Worm (Caenorhabditis elegans): ENCODE measurements around the gene nemp-1.
A peak's percentile ranks its signal among the peaks of the same experiment; 100 is the strongest.

The nemp-1 gene

DNA sequence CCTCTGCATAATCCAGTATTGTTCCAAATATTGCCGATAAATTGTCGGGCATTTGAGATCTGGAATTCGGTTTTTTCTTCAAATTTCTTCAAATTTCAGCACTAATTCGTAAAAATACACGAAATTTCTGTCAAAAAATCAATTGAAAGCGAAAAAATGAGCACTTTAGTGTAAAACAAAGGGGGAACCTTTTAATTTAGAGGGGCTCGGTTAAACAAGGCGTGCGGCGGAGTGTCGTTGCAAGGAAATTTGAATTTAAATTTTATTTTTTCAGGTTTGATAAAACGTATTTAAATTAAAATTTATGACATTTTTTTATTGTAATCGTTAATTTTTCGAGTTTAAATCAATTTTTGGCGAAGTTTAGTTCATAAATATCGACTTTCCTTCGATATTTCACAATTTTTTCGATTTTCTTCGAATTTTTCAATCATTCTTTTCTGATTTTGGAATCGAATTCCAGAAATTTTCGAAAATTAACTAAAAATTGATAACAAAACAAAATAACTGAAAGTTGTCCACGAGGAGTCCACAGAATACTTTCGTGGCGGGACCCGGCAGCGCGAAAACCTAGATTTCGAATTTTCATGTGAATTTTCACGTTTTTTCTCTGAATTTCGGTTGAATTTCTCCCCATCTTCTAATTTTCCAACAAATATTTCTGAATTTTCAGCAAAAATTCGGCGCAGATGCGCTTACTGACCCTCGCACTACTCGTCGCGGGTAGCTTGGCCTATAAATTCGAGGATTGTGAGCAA lies at the start of gene nemp-1, which contains the start of gene magu-1:
TSS of gene nemp-1 (plus strand) at position 674 of the 758 bp plus-strand sequence.
TSS of gene magu-1 (minus strand) at position 59 of the 758 bp plus-strand sequence.
- TF ChIP-seq sptf-1 (tag; optimal IDR thresholded peaks at IDR 0.05) (no peak), rnt-1 (tag; optimal IDR thresholded peaks at IDR 0.05) (no peak), nhr-85 (tag) (no peak), ceh-63 (GFP tag; optimal IDR thresholded peaks at IDR 0.05) (no peak), fkh-4 (tag; optimal IDR thresholded peaks at IDR 0.05; ENCODE audit: borderline replicate concordance) (no peak), fos-1 (tag; optimal IDR thresholded peaks at IDR 0.05) (no peak), efl-1 (optimal IDR thresholded peaks at IDR 0.05) (peak; percentile 64 to 70), efl-1 (GFP tag; optimal IDR thresholded peaks at IDR 0.05 in 1 of 2) (peak; percentile 62 to 91), pqm-1 (tag; optimal IDR thresholded peaks at IDR 0.05) (no peak), irx-1 (tag; optimal IDR thresholded peaks at IDR 0.05) (no peak), lin-13 (GFP tag; optimal IDR thresholded peaks at IDR 0.05) (no peak), grh-1 (GFP tag; IDR thresholded peaks at IDR 0.05) (no peak), ztf-4 (tag; optimal IDR thresholded peaks at IDR 0.05) (no peak), ama-1 (optimal IDR thresholded peaks at IDR 0.05) (no peak), lsy-2 (tag; optimal IDR thresholded peaks at IDR 0.05) (peak in 1 of 2 experiments; percentile 30), unc-30 (tag; optimal IDR thresholded peaks at IDR 0.05) (no peak), egl-27 (tag; optimal IDR thresholded peaks at IDR 0.05) (no peak), aly-2 (tag; optimal IDR thresholded peaks at IDR 0.05) (no peak), hlh-17 (GFP tag; optimal IDR thresholded peaks at IDR 0.05; ENCODE audit: borderline replicate concordance) (no peak), mef-2 (tag; optimal IDR thresholded peaks at IDR 0.05) (no peak), lin-14 (GFP tag; optimal IDR thresholded peaks at IDR 0.05) (no peak), snu-23 (GFP tag; optimal IDR thresholded peaks at IDR 0.05) (no peak), dpl-1 (GFP tag; optimal IDR thresholded peaks at IDR 0.05) (peak; percentile 29 to 44 (median 40)), tlp-1 (tag; optimal IDR thresholded peaks at IDR 0.05) (no peak), F16B12.6 (tag; optimal IDR thresholded peaks at IDR 0.05) (no peak), nhr-20 (tag; optimal IDR thresholded peaks at IDR 0.05) (no peak), lin-35 (GFP tag; optimal IDR thresholded peaks at IDR 0.05) (peak in 1 of 2 experiments; percentile 53), nhr-12 (tag; optimal IDR thresholded peaks at IDR 0.05) (no peak), swsn-7 (tag; optimal IDR thresholded peaks at IDR 0.05) (no peak), ces-1 (GFP tag; optimal IDR thresholded peaks at IDR 0.05) (no peak), mab-9 (GFP tag; IDR thresholded peaks at IDR 0.05) (no peak), mep-1 (tag; optimal IDR thresholded peaks at IDR 0.05) (no peak), elt-3 (tag; optimal IDR thresholded peaks at IDR 0.05) (no peak), C16A3.4 (tag; optimal IDR thresholded peaks at IDR 0.05) (no peak), lin-39 (tag; optimal IDR thresholded peaks at IDR 0.05) (no peak), Y116A8C.19 (tag; optimal IDR thresholded peaks at IDR 0.05; ENCODE audit: borderline replicate concordance) (no peak), unc-130 (tag; optimal IDR thresholded peaks at IDR 0.05) (no peak)

DNA sequence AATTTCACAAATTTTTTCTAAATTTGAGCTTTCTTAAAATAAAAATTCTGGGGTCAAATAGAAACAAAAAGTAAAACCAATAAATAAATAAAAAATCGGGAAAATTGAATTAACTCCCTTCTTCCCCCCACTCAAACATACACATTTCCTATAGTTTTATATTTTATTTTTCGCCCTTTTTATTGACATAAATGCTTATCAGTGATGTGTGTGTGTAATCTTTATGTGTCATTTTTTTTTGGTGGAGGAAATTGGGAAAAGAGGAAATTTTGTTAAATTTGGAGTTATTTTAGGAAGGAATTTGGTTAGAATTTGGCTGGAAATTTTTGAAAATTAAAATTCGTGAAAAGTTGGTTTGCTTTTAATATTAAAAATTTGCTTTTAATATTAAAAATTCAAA lies 49.6 kb upstream of the nemp-1 start:
- TF ChIP-seq alr-1 (tag; optimal IDR thresholded peaks at IDR 0.05; ENCODE audit: borderline replicate concordance), result no peak

DNA sequence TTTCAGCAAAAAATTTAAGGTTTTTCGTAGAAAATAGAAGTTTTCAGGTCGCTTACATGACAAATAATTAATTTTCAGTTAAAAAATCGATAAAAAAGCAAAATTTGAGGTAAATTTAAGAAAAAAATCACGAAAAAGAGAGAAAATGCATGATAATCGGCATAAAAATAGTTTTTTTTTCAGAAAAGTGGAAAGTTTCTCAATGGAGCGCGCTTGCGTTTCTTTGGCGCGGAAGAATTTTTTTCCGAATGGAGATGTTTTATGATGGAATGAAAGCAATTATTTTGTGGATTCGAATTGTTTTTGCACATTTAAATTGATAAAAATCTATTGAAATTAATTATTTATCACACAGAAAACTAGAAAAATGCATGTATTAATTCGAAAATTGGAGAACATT lies 48.2 kb upstream of the nemp-1 start:
- TF ChIP-seq lin-35 (GFP tag; optimal IDR thresholded peaks at IDR 0.05) (peak in 1 of 2 experiments; percentile 32), dpl-1 (GFP tag; optimal IDR thresholded peaks at IDR 0.05) (peak in 2 of 3 experiments; percentile 32 to 59), blmp-1 (tag; optimal IDR thresholded peaks at IDR 0.05) (peak; percentile 78), ama-1 (optimal IDR thresholded peaks at IDR 0.05) (no peak), nhr-12 (tag; optimal IDR thresholded peaks at IDR 0.05) (no peak), lsy-2 (tag; optimal IDR thresholded peaks at IDR 0.05) (peak in 1 of 2 experiments; percentile 50), fkh-10 (GFP tag; optimal IDR thresholded peaks at IDR 0.05) (no peak), efl-1 (optimal IDR thresholded peaks at IDR 0.05) (peak; percentile 12 to 31), efl-1 (GFP tag; optimal IDR thresholded peaks at IDR 0.05 in 1 of 2) (peak; percentile 38 to 85), C16A3.4 (tag; optimal IDR thresholded peaks at IDR 0.05) (peak; percentile 9), unc-98 (GFP tag; IDR thresholded peaks at IDR 0.05) (no peak), fkh-4 (tag; optimal IDR thresholded peaks at IDR 0.05; ENCODE audit: borderline replicate concordance) (no peak), nhr-11 (tag; optimal IDR thresholded peaks at IDR 0.05) (no peak)

Measured in whole organism, L1 larva.